Fruit fly (Drosophila melanogaster): ENCODE measurements around the gene CG31286.

The CG31286 gene

DNA sequence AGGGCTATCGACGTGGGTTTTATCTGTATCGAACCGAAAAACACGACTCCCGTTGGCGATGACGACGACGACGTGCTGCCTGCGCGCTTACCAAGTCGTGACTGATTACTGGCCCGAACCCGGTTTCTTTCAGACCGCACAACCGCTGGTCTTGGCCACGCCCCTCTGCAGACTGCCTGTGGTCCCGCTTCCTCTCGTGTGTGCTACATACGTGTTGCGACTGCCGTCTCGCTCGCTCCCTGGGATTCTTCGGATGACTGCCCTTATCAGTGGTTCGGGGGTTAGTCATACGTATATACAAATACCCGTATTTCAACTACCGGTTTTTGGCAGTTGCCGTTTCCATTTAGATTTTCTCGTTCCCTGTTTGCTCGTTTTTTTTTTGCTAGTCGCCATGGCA lies 37.4 kb downstream of the CG31286 start, which contains the start of gene lab (continued):
- TF ChIP-seq phol (tag; optimal IDR thresholded peaks at IDR 0.05) (no peak), dmrt99B (tag; optimal IDR thresholded peaks at IDR 0.05) (no peak), CG34422 (GFP tag; IDR thresholded peaks at IDR 0.05) (peak; percentile 32; the same call in 1 of the 3 replicates), ems (GFP tag; optimal IDR thresholded peaks at IDR 0.05) (no peak), YL-1 (GFP tag; optimal IDR thresholded peaks at IDR 0.05) (no peak), Myb (GFP tag; optimal IDR thresholded peaks at IDR 0.05) (no peak), Poxn (GFP tag; IDR thresholded peaks at IDR 0.05) (no peak), ttk (GFP tag; IDR thresholded peaks at IDR 0.05) (no peak), Deaf1 (tag; optimal IDR thresholded peaks at IDR 0.05) (peak; percentile 89), CTCF (GFP tag; optimal IDR thresholded peaks at IDR 0.05) (no peak), E2f2 (GFP tag; IDR thresholded peaks at IDR 0.05) (no peak), CG9727 (GFP tag; optimal IDR thresholded peaks at IDR 0.05) (no peak), org-1 (GFP tag; optimal IDR thresholded peaks at IDR 0.05) (no peak), otp (GFP tag; IDR thresholded peaks at IDR 0.05) (no peak), tap (tag; optimal IDR thresholded peaks at IDR 0.05) (no peak), odd (GFP tag; optimal IDR thresholded peaks at IDR 0.05) (peak; percentile 10), CG3065 (GFP tag; optimal IDR thresholded peaks at IDR 0.05) (peak; percentile 55), CG2199 (GFP tag; IDR thresholded peaks at IDR 0.05) (peak; percentile 78; the same call in 2 of the 3 replicates), stc (GFP tag; IDR thresholded peaks at IDR 0.05) (no peak), GATAe (GFP tag; conservative IDR thresholded peaks at IDR 0.05) (peak; percentile 71), lilli (GFP tag; optimal IDR thresholded peaks at IDR 0.05) (no peak), Jarid2 (GFP tag; optimal IDR thresholded peaks at IDR 0.05) (peak; percentile 92), salm (tag; optimal IDR thresholded peaks at IDR 0.05) (no peak), chinmo (GFP tag; IDR thresholded peaks at IDR 0.05; ENCODE audit: partially characterized antibody) (peak; percentile 31; the same call in 1 of the 4 replicates), Nf-YA (GFP tag; IDR thresholded peaks at IDR 0.05) (peak; percentile 76), CG3995 (GFP tag; optimal IDR thresholded peaks at IDR 0.05) (peak; percentile 4), CG15269 (tag; optimal IDR thresholded peaks at IDR 0.05) (no peak), CG5180 (GFP tag; optimal IDR thresholded peaks at IDR 0.05) (peak; percentile 85), CkIIα-i1 (GFP tag; IDR thresholded peaks at IDR 0.05) (no peak), Nf-YC (tag; optimal IDR thresholded peaks at IDR 0.05) (peak; percentile 98), fru (optimal IDR thresholded peaks at IDR 0.05) (no peak), CG12299 (tag; optimal IDR thresholded peaks at IDR 0.05) (no peak), CG7745 (tag; optimal IDR thresholded peaks at IDR 0.05) (no peak), CHES-1-like (GFP tag; optimal IDR thresholded peaks at IDR 0.05) (no peak), CG8478 (optimal IDR thresholded peaks at IDR 0.05) (peak; percentile 89), CG12236 (GFP tag; optimal IDR thresholded peaks at IDR 0.05) (no peak), Antp (GFP tag; optimal IDR thresholded peaks at IDR 0.05) (no peak), CG11696 (GFP tag; IDR thresholded peaks at IDR 0.05) (no peak), CG42726 (GFP tag; IDR thresholded peaks at IDR 0.05; ENCODE audit: partially characterized antibody) (peak; percentile 59; the same call in 1 of the 2 replicates), CG11398 (GFP tag; optimal IDR thresholded peaks at IDR 0.05) (no peak), CG8765 (GFP tag; IDR thresholded peaks at IDR 0.05) (no peak), ato (GFP tag; IDR thresholded peaks at IDR 0.05; ENCODE audit: partially characterized antibody) (0 out of 2 replicates have a peak, but pooled peaks have one; percentile 27), CG14710 (tag; optimal IDR thresholded peaks at IDR 0.05) (no peak), CG16813 (GFP tag; IDR thresholded peaks at IDR 0.05; ENCODE audit: partially characterized antibody) (no peak), vvl (GFP tag; IDR thresholded peaks at IDR 0.05) (0 out of 2 replicates have a peak, but pooled peaks have one; percentile 21), tll (GFP tag; optimal IDR thresholded peaks at IDR 0.05) (peak in 1 of 2 experiments; percentile 45), sr (GFP tag; IDR thresholded peaks at IDR 0.05) (no peak), CG12391 (tag; optimal IDR thresholded peaks at IDR 0.05) (no peak), CG18619 (GFP tag; optimal IDR thresholded peaks at IDR 0.05) (no peak), chm (GFP tag; IDR thresholded peaks at IDR 0.05) (peak; percentile 47; the same call in 1 of the 2 replicates), Mad (GFP tag; optimal IDR thresholded peaks at IDR 0.05) (no peak), nerfin-2 (GFP tag; IDR thresholded peaks at IDR 0.05; ENCODE audit: partially characterized antibody) (0 out of 2 replicates have a peak, but pooled peaks have one; percentile 30)

Measured in whole organism, embryonic.